Fruit fly (Drosophila melanogaster) whole organism, wandering third instar larva: ENCODE data around the gene TwdlE.

Experiments
- Abd-B ChIP-seq: fragments of >200 bp; optimal IDR thresholded peaks from 2 replicates; lab custom pipeline; 2017; ENCODE audit warnings: missing biosample characterization, missing genetic modification characterization
- CG32264 ChIP-seq: fragments of 200-800 bp; sonication (Bioruptor generic); optimal IDR thresholded peaks from 2 replicates; lab custom pipeline; 2016; ENCODE audit warnings: missing biosample characterization, missing genetic modification characterization
- CG9705 ChIP-seq: fragments of 200-800 bp; sonication (Bioruptor generic); optimal IDR thresholded peaks from 2 replicates; lab custom pipeline; 2018; ENCODE audit warnings: missing biosample characterization, mild to moderate bottlenecking, missing genetic modification characterization
- CrebA ChIP-seq: fragments of 200-800 bp; sonication (Bioruptor generic); optimal IDR thresholded peaks from 2 replicates; lab custom pipeline; 2016; ENCODE audit warnings: missing biosample characterization, mild to moderate bottlenecking, missing genetic modification characterization, borderline replicate concordance
- Dfd ChIP-seq: fragments of >200 bp; optimal IDR thresholded peaks from 2 replicates; lab custom pipeline; 2017; ENCODE audit warnings: missing biosample characterization, missing genetic modification characterization
- Dif ChIP-seq: fragments of 200-275, 200-300 bp; sonication (Bioruptor generic); optimal IDR thresholded peaks from 2 replicates; lab custom pipeline; 2018; ENCODE audit warnings: missing biosample characterization, missing genetic modification characterization; ENCODE audit not compliant: partially characterized antibody
- GATAd ChIP-seq: sonication (Bioruptor generic); optimal IDR thresholded peaks from 2 replicates; lab custom pipeline; 2016; ENCODE audit warnings: missing biosample characterization, missing genetic modification characterization
- HLH106 ChIP-seq: fragments of 200-800 bp; optimal IDR thresholded peaks from 3 replicates; lab custom pipeline; 2019; ENCODE audit warnings: missing biosample characterization, mild to moderate bottlenecking, missing genetic modification characterization, moderate library complexity
- Hnf4 ChIP-seq: fragments of 200-800 bp; sonication (Bioruptor generic); optimal IDR thresholded peaks from 2 replicates; lab custom pipeline; 2016; ENCODE audit warnings: missing biosample characterization, mild to moderate bottlenecking, missing genetic modification characterization
- Hr83 ChIP-seq: fragments of 200-300 bp; sonication (Bioruptor generic); optimal IDR thresholded peaks from 2 replicates; lab custom pipeline; 2016; ENCODE audit warnings: missing biosample characterization, mild to moderate bottlenecking, missing genetic modification characterization, moderate library complexity; ENCODE audit not compliant: poor library complexity, severe bottlenecking
- Jra ChIP-seq: sonication (Bioruptor generic); optimal IDR thresholded peaks from 2 replicates; lab custom pipeline; 2016; ENCODE audit warnings: missing biosample characterization, missing genetic modification characterization
- Mio ChIP-seq: sonication (Bioruptor generic); optimal IDR thresholded peaks from 2 replicates; lab custom pipeline; 2016; ENCODE audit warnings: missing biosample characterization, missing genetic modification characterization
- N ChIP-seq: fragments of >200 bp; optimal IDR thresholded peaks from 2 replicates; lab custom pipeline; 2018; ENCODE audit warnings: missing biosample characterization, missing external identifiers, missing genetic modification characterization
- OdsH ChIP-seq: fragments of 200-800 bp; sonication (Bioruptor generic); optimal IDR thresholded peaks from 2 replicates; lab custom pipeline; 2016; ENCODE audit warnings: missing biosample characterization, mild to moderate bottlenecking, missing genetic modification characterization
- Rel ChIP-seq, 2 experiments: fragments of 200-800 bp; sonication (Bioruptor generic) in 1 of 2; optimal IDR thresholded peaks; 2 replicates in 1 of 2; 3 replicates in 1 of 2; lab custom pipeline; 2016 to 2019; ENCODE audit warnings: mild to moderate bottlenecking in 2 of 2, missing biosample characterization in 2 of 2, missing genetic modification characterization in 2 of 2, moderate library complexity in 1 of 2
- Sp1 ChIP-seq: fragments of 200-800 bp; sonication (Bioruptor generic); optimal IDR thresholded peaks from 3 replicates; lab custom pipeline; 2019; ENCODE audit warnings: missing biosample characterization, mild to moderate bottlenecking, missing genetic modification characterization, moderate library complexity
- Vsx2 ChIP-seq: fragments of 200-300, 225-300 bp; sonication (Bioruptor generic); optimal IDR thresholded peaks from 2 replicates; lab custom pipeline; 2018; ENCODE audit warnings: missing biosample characterization, missing genetic modification characterization; ENCODE audit not compliant: partially characterized antibody
- br ChIP-seq: fragments of 200-800 bp; sonication (Bioruptor generic); optimal IDR thresholded peaks from 2 replicates; lab custom pipeline; 2016; ENCODE audit warnings: missing biosample characterization, missing genetic modification characterization
- brk ChIP-seq: fragments of 200-800 bp; sonication (Bioruptor generic); optimal IDR thresholded peaks from 2 replicates; lab custom pipeline; 2016; ENCODE audit warnings: missing biosample characterization, mild to moderate bottlenecking, missing genetic modification characterization
- dl ChIP-seq, 2 experiments: fragments of 175-275, 200-275 bp in 1 of 2; fragments of 200-275 bp in 1 of 2; sonication (Bioruptor generic); optimal IDR thresholded peaks; lab custom pipeline; 2018; ENCODE audit warnings: mild to moderate bottlenecking in 2 of 2, missing biosample characterization in 2 of 2, missing genetic modification characterization in 2 of 2, moderate library complexity in 2 of 2; ENCODE audit not compliant: partially characterized antibody in 2 of 2, insufficient read depth in 1 of 2
- dmrt93B ChIP-seq: fragments of 200-800 bp; sonication (Bioruptor generic); optimal IDR thresholded peaks from 2 replicates; lab custom pipeline; 2018; ENCODE audit warnings: missing biosample characterization, mild to moderate bottlenecking, missing genetic modification characterization
- dsf ChIP-seq: sonication (Bioruptor generic); optimal IDR thresholded peaks from 2 replicates; lab custom pipeline; 2016; ENCODE audit warnings: missing biosample characterization, missing genetic modification characterization, borderline replicate concordance
- ey ChIP-seq: fragments of 200-800 bp; sonication (Bioruptor generic); optimal IDR thresholded peaks from 2 replicates; lab custom pipeline; 2016; ENCODE audit warnings: missing biosample characterization, missing genetic modification characterization
- fru ChIP-seq: fragments of 200-800 bp; sonication (Bioruptor generic); optimal IDR thresholded peaks from 3 replicates; lab custom pipeline; 2016; ENCODE audit warnings: missing biosample characterization, mild to moderate bottlenecking, missing genetic modification characterization
- h ChIP-seq: fragments of 200-800 bp; sonication (Bioruptor generic); optimal IDR thresholded peaks from 3 replicates; lab custom pipeline; 2016; ENCODE audit warnings: missing biosample characterization, mild to moderate bottlenecking, missing genetic modification characterization
- jim ChIP-seq: fragments of 175-275, 200-325 bp; sonication (Bioruptor generic); optimal IDR thresholded peaks from 2 replicates; lab custom pipeline; 2016; ENCODE audit warnings: missing biosample characterization, mild to moderate bottlenecking, missing genetic modification characterization
- lola ChIP-seq: fragments of >200 bp; optimal IDR thresholded peaks from 2 replicates; lab custom pipeline; 2017; ENCODE audit warnings: missing biosample characterization, missing genetic modification characterization
- pan ChIP-seq: fragments of >200 bp; optimal IDR thresholded peaks from 2 replicates; lab custom pipeline; 2017
- psq ChIP-seq: fragments of 200-800 bp; sonication (Bioruptor generic); optimal IDR thresholded peaks from 3 replicates; lab custom pipeline; 2017; ENCODE audit warnings: missing biosample characterization, mild to moderate bottlenecking, missing genetic modification characterization, moderate library complexity
- rgr ChIP-seq: fragments of 200-800 bp; sonication (Bioruptor generic); optimal IDR thresholded peaks from 3 replicates; lab custom pipeline; 2016; ENCODE audit warnings: missing biosample characterization, mild to moderate bottlenecking, missing genetic modification characterization
- sage ChIP-seq: fragments of 200-800 bp; sonication (Bioruptor generic); optimal IDR thresholded peaks from 2 replicates; lab custom pipeline; 2016; ENCODE audit warnings: missing biosample characterization, mild to moderate bottlenecking, missing genetic modification characterization
- sv ChIP-seq: fragments of 200-800 bp; sonication (Bioruptor generic); optimal IDR thresholded peaks from 3 replicates; lab custom pipeline; 2016; ENCODE audit warnings: missing biosample characterization, missing genetic modification characterization
- tai ChIP-seq: sonication (Bioruptor generic); optimal IDR thresholded peaks from 2 replicates; lab custom pipeline; 2016; ENCODE audit warnings: missing biosample characterization, missing genetic modification characterization
- usp ChIP-seq: fragments of >200 bp; optimal IDR thresholded peaks from 2 replicates; lab custom pipeline; 2017; ENCODE audit warnings: missing biosample characterization, missing genetic modification characterization
- woc ChIP-seq: sonication (Bioruptor generic); optimal IDR thresholded peaks from 2 replicates; lab custom pipeline; 2016; ENCODE audit warnings: missing biosample characterization, mild to moderate bottlenecking, missing genetic modification characterization

Gene TwdlE

DNA sequence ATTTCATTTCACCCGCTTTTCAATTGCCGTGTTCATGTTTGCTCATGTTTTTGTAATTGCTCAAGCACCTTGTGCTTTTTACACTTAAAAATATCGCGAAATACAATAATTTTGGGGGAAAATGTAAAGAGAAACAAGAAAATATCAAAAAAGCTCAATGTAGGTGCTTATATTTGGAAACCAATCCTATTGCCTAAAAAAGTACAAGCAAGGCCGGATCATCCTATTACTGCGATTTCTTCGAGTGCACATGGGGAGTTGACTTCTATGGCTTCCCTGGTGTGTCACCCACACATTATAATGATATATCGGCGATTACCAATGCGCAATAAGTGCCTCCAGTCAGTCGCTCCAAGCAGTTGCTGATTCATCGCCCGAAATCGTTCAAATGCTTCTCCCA, 19.4 kb downstream of the TwdlE start (continued):
- TF ChIP-seq brk (GFP tag; lab: Kevin White, UChicago): no peak
- TF ChIP-seq rgr: peak; percentile 16
- TF ChIP-seq, all 38 proteins: peak for 7

DNA sequence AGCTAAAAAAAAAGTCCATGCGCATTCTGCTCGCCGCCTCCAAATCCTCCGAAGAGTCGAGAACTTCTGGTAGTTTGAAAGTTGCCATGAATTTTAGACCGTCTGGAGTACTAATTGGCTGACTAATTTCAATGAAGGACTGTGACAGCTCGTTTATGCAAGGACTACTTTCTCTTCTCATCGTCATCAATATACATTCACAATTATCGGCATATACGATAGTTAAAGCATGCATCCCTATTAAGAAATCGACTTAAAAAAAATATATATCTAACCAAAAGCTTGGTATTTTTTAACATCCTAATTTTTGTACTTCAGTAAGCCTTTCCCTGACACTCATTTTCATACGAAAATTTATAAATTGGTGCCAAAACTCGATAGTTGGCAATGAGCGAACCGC, 20.5 kb downstream of the TwdlE start, which contains the start of gene CG14537:
Gene CG14537, plus strand, starts transcription at position 301 of the 400 bp plus-strand sequence.
- TF ChIP-seq Jra (GFP tag; lab: Kevin White, UChicago) (no peak), Sp1 (no peak), dmrt93B (no peak)

DNA sequence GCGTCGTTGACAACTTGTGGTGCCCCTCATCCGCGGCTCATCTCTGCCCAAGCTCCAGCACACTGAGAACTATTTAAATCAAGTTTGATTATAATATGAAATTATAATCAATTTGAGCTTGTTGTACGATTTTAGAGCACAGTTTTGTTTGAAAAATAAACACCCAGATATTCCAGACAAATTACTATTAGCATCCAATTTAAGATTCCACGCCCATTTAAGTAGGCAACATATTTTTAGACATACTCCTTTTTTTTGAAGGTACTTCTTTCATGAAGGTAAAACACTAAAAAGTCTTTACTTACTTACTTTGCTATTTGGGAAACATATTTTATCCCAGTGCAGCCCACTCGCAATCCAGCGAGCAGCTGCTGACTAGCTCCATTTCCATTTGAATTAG, 22.6 kb downstream of the TwdlE start:
- no peak for TF ChIP-seq sv (GFP tag; lab: Kevin White, UChicago)
- no peak for TF ChIP-seq GATAd (GFP tag; lab: Kevin White, UChicago)
- TF ChIP-seq jim (GFP tag; lab: Kevin White, UChicago): no peak
- no peak for TF ChIP-seq HLH106 (tag; lab: Kevin White, UChicago)
- TF ChIP-seq Sp1: no peak
- no peak for TF ChIP-seq Dif (GFP tag; lab: Kevin White, UChicago)
- TF ChIP-seq Vsx2: no peak
- no peak for TF ChIP-seq h (GFP tag; lab: Kevin White, UChicago)
- no peak for TF ChIP-seq Abd-B (GFP tag; lab: Kevin White, UChicago)
- TF ChIP-seq Mio (GFP tag; lab: Kevin White, UChicago): no peak
- TF ChIP-seq br (GFP tag; lab: Kevin White, UChicago): no peak
- no peak for TF ChIP-seq lola
- no peak for TF ChIP-seq tai
- no peak for TF ChIP-seq ey (GFP tag; lab: Kevin White, UChicago)
- no peak for TF ChIP-seq dmrt93B
- no peak for TF ChIP-seq sage
- TF ChIP-seq Hr83: no peak
- TF ChIP-seq, all 38 proteins: peak for 0

DNA sequence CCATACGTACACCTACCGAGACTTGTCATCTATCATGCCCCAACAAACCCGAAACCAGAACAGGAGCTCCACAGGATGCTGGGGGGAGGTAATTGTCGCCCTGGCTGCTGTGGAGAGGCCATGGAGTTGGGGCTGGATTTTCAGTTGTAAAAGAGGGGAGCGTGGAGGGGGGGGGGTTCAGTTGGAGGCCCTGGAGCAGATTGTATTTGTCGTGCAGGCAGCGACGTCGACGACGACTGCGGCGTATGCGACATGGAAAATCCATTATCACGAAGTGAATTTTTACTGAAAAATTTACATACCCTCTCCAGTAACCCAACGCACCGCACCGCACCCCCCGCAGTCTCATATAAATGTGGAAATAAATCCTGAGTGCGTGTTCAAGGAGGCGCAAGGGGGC, 27.0 kb downstream of the TwdlE start:
- TF ChIP-seq Dfd (GFP tag; lab: Kevin White, UChicago): no peak
- no peak for TF ChIP-seq jim (GFP tag; lab: Kevin White, UChicago)
- TF ChIP-seq psq (GFP tag; lab: Kevin White, UChicago): no peak
- TF ChIP-seq pan (lab: Kevin White, UChicago): no peak
- TF ChIP-seq tai: no peak
- no peak for TF ChIP-seq fru
- no peak for TF ChIP-seq sv (GFP tag; lab: Kevin White, UChicago)
- TF ChIP-seq Sp1: no peak
- no peak for TF ChIP-seq CG9705 (GFP tag; lab: Kevin White, UChicago)
- TF ChIP-seq sage: no peak
- TF ChIP-seq Dif (GFP tag; lab: Kevin White, UChicago): no peak

DNA sequence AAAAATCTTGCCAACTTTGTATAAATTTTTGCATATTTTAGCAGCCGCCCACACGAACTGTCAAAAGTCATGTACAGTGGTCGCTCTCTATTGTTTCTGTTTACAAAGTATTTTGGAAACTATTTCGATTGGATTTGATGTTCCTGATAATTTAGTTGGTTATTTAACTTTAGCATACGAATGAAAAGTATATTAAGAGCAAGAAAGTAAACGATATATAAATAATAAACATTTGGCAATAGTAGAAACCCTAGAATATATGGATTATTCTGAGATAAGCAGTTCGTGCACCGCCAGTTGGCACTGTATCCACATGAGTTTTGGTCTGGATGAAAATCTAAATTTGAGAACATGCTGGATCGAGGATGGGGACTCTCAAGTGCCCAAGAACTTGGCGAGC, 27.4 kb downstream of the TwdlE start:
- TF ChIP-seq rgr (no peak), usp (GFP tag; lab: Kevin White, UChicago) (no peak), Sp1 (no peak), psq (GFP tag; lab: Kevin White, UChicago) (no peak), Abd-B (GFP tag; lab: Kevin White, UChicago) (no peak), Vsx2 (no peak), dl (GFP tag; optimal IDR thresholded peaks at IDR 0.05; lab: Kevin White, UChicago; ENCODE audit: insufficient read depth in 1 of 2, partially characterized antibody in 2 of 2) (no peak), OdsH (GFP tag; lab: Kevin White, UChicago) (no peak), brk (GFP tag; lab: Kevin White, UChicago) (no peak), ey (GFP tag; lab: Kevin White, UChicago) (no peak), Jra (GFP tag; lab: Kevin White, UChicago) (no peak)

DNA sequence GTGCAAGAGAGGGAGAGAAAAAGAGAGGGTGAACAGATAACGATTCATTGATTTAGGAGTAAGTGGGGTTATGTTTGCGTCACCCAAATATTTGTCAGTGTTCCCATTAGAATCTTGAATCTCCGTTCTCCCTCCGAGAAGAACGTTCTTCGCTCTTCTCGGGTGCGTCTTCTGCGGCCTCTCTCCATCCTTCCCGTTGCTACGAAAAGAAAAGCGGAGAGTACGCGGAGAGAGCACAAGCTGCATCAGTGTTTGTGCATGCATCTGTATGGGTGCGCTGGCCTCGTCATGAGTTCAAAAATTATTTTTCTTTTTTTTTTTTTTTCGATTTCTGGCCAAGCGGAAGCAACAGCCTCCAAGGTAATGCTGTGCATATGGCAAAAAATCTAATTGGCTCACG, 31.7 kb downstream of the TwdlE start:
- TF ChIP-seq dl (GFP tag; optimal IDR thresholded peaks at IDR 0.05; lab: Kevin White, UChicago; ENCODE audit: insufficient read depth in 1 of 2, partially characterized antibody in 2 of 2) (peak; percentile 54 to 55), OdsH (GFP tag; lab: Kevin White, UChicago) (no peak), h (GFP tag; lab: Kevin White, UChicago) (no peak), br (GFP tag; lab: Kevin White, UChicago) (no peak), CrebA (GFP tag; lab: Kevin White, UChicago) (no peak), Abd-B (GFP tag; lab: Kevin White, UChicago) (no peak), rgr (peak; percentile 41), dsf (GFP tag; lab: Kevin White, UChicago) (no peak), psq (GFP tag; lab: Kevin White, UChicago) (no peak), HLH106 (tag; lab: Kevin White, UChicago) (no peak), sv (GFP tag; lab: Kevin White, UChicago) (no peak), Sp1 (no peak), Mio (GFP tag; lab: Kevin White, UChicago) (no peak), Hr83 (peak; percentile 56), Dif (GFP tag; lab: Kevin White, UChicago) (peak; percentile 88), brk (GFP tag; lab: Kevin White, UChicago) (no peak), CG32264 (no peak), lola (no peak), dmrt93B (no peak), Dfd (GFP tag; lab: Kevin White, UChicago) (no peak), Hnf4 (GFP tag; lab: Kevin White, UChicago) (peak; percentile 11), N (GFP tag; lab: Kevin White, UChicago) (peak; percentile 62), woc (GFP tag; lab: Kevin White, UChicago) (no peak), Rel (GFP tag; optimal IDR thresholded peaks at IDR 0.05; lab: Kevin White, UChicago) (peak; percentile 10), Rel (tag; optimal IDR thresholded peaks at IDR 0.05; lab: Kevin White, UChicago) (no peak), fru (no peak)
